Fruit fly (Drosophila melanogaster): ENCODE results near the gene TSG101.

Gene TSG101

DNA sequence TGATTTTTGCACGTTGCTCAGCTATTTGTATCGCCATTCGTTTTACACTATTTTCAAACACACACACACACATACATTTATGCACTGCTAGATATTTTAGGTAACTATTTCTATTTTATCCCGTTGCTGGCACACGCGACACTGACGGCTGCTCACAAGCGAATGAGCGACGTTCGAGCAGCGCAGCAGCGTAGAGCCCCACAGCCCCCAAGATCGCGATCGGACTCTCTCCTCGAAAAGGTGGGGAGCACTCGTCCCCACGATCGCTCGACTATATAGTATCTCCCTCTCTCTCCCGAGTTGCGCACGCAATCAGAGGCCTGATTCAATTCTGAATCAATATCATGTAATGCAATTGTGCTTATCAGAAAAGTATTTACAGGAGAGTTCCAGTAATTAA is 42.1 kb upstream of the TSG101 start (continued):
- TF ChIP-seq crol (GFP tag; IDR thresholded peaks at IDR 0.05) = peak; percentile 21; the same call in 1 of the 2 replicates
- no peak for TF ChIP-seq pzg (GFP tag; optimal IDR thresholded peaks at IDR 0.05)
- no peak for TF ChIP-seq crp (GFP tag; optimal IDR thresholded peaks at IDR 0.05)
- no peak for TF ChIP-seq CG8944 (GFP tag; optimal IDR thresholded peaks at IDR 0.05)
- no peak for TF ChIP-seq ham (GFP tag; IDR thresholded peaks at IDR 0.05)
- TF ChIP-seq grn (GFP tag; optimal IDR thresholded peaks at IDR 0.05) = peak; percentile 36
- no peak for TF ChIP-seq pnt (GFP tag; optimal IDR thresholded peaks at IDR 0.05)
- TF ChIP-seq cg (GFP tag; optimal IDR thresholded peaks at IDR 0.05) = peak; percentile 37
- TF ChIP-seq CG8359 (GFP tag; optimal IDR thresholded peaks at IDR 0.05; ENCODE audit: borderline replicate concordance) = no peak
- no peak for TF ChIP-seq CG4404 (GFP tag; IDR thresholded peaks at IDR 0.05)
- no peak for TF ChIP-seq Taf1 (GFP tag; IDR thresholded peaks at IDR 0.05)
- no peak for TF ChIP-seq CG8290 (GFP tag; optimal IDR thresholded peaks at IDR 0.05)
- peak in 1 of 2 experiments; percentile 61 for TF ChIP-seq CG8290 (tag; optimal IDR thresholded peaks at IDR 0.05)
- no peak for TF ChIP-seq Poxn (GFP tag; IDR thresholded peaks at IDR 0.05)
- TF ChIP-seq gcm2 (GFP tag; optimal IDR thresholded peaks at IDR 0.05) = no peak
- TF ChIP-seq CG15479 (GFP tag; optimal IDR thresholded peaks at IDR 0.05) = no peak
- TF ChIP-seq stwl (tag; optimal IDR thresholded peaks at IDR 0.05) = no peak
- no peak for TF ChIP-seq CG10959 (GFP tag; IDR thresholded peaks at IDR 0.05)
- no peak for TF ChIP-seq CG11247 (GFP tag; IDR thresholded peaks at IDR 0.05)
- no peak for TF ChIP-seq CG18262 (tag; optimal IDR thresholded peaks at IDR 0.05)
- TF ChIP-seq CG2199 (GFP tag; IDR thresholded peaks at IDR 0.05) = 0 out of 3 replicates have a peak, but pooled peaks have one; percentile 25
- no peak for TF ChIP-seq dmrt11E (tag; optimal IDR thresholded peaks at IDR 0.05)
- TF ChIP-seq CG2678 (tag; optimal IDR thresholded peaks at IDR 0.05) = no peak
- TF ChIP-seq knrl (GFP tag; IDR thresholded peaks at IDR 0.05; ENCODE audit: partially characterized antibody) = no peak
- TF ChIP-seq CG10274 (GFP tag; optimal IDR thresholded peaks at IDR 0.05) = no peak
- no peak for TF ChIP-seq CG15011 (GFP tag; optimal IDR thresholded peaks at IDR 0.05)
- no peak for TF ChIP-seq CG4707 (GFP tag; optimal IDR thresholded peaks at IDR 0.05)
- TF ChIP-seq CG9727 (GFP tag; optimal IDR thresholded peaks at IDR 0.05) = no peak
- TF ChIP-seq CG31365 (tag; optimal IDR thresholded peaks at IDR 0.05) = no peak
- TF ChIP-seq CG32772 (GFP tag; IDR thresholded peaks at IDR 0.05) = no peak
- no peak for TF ChIP-seq CG30403 (GFP tag; optimal IDR thresholded peaks at IDR 0.05)
- no peak for TF ChIP-seq CG12744 (GFP tag; optimal IDR thresholded peaks at IDR 0.05)
- TF ChIP-seq pum (GFP tag; optimal IDR thresholded peaks at IDR 0.05) = no peak
- TF ChIP-seq Oaz (GFP tag; IDR thresholded peaks at IDR 0.05) = no peak
- TF ChIP-seq Med (GFP tag) = peak; percentile 74
- TF ChIP-seq CG1832 (GFP tag; optimal IDR thresholded peaks at IDR 0.05) = no peak
- TF ChIP-seq E2f2 (GFP tag; IDR thresholded peaks at IDR 0.05) = no peak
- no peak for TF ChIP-seq mld (GFP tag; IDR thresholded peaks at IDR 0.05; ENCODE audit: partially characterized antibody)
- no peak for TF ChIP-seq CG7928 (GFP tag; optimal IDR thresholded peaks at IDR 0.05)
- no peak for TF ChIP-seq CG12659 (GFP tag; optimal IDR thresholded peaks at IDR 0.05)
- peak; percentile 69 for TF ChIP-seq Jarid2 (GFP tag; optimal IDR thresholded peaks at IDR 0.05)
- peak; percentile 33; the same call in 1 of the 2 replicates for TF ChIP-seq Awh (GFP tag; IDR thresholded peaks at IDR 0.05)
- TF ChIP-seq CG6689 (GFP tag; IDR thresholded peaks at IDR 0.05) = no peak
- TF ChIP-seq Ada2b (GFP tag; IDR thresholded peaks at IDR 0.05) = no peak
- TF ChIP-seq BEAF-32 (GFP tag; optimal IDR thresholded peaks at IDR 0.05) = no peak
- TF ChIP-seq exex (tag; optimal IDR thresholded peaks at IDR 0.05) = peak; percentile 12
- no peak for TF ChIP-seq dmrt99B (tag; optimal IDR thresholded peaks at IDR 0.05)
- TF ChIP-seq chm (GFP tag; IDR thresholded peaks at IDR 0.05) = peak; percentile 59
- no peak for TF ChIP-seq Dref (GFP tag; IDR thresholded peaks at IDR 0.05)
- no peak for TF ChIP-seq abd-A (tag; optimal IDR thresholded peaks at IDR 0.05)
- TF ChIP-seq CG15514 (GFP tag; optimal IDR thresholded peaks at IDR 0.05) = peak; percentile 30
- TF ChIP-seq Nf-YA (GFP tag; IDR thresholded peaks at IDR 0.05) = no peak
